Worm (Caenorhabditis elegans) whole organism, late embryonic: Measurements from ENCODE around the gene nspc-18.

ENCODE experiments used
- K02D7.2 ChIP-seq: sonication (generic microtip); optimal IDR thresholded peaks from 2 replicates; lab custom pipeline; 2017; ENCODE audit warnings: mild to moderate bottlenecking, missing genetic modification characterization, missing compliant biosample characterization
- T23F11.4 ChIP-seq: fragments of 200-800 bp; sonication (Bioruptor generic); optimal IDR thresholded peaks from 2 replicates; lab custom pipeline; 2018; ENCODE audit warnings: mild to moderate bottlenecking, missing genetic modification characterization, missing compliant biosample characterization
- ama-1 ChIP-seq: fragments of 150-350 bp; optimal IDR thresholded peaks from 2 replicates; lab custom pipeline; 2014
- ceh-18 ChIP-seq: sonication (generic microtip); optimal IDR thresholded peaks from 2 replicates; lab custom pipeline; 2016; ENCODE audit warnings: missing genetic modification characterization, missing compliant biosample characterization
- ceh-19 ChIP-seq: fragments of 200-800 bp; sonication (Bioruptor generic); optimal IDR thresholded peaks from 2 replicates; lab custom pipeline; 2018; ENCODE audit warnings: mild to moderate bottlenecking, missing genetic modification characterization, missing compliant biosample characterization
- ceh-2 ChIP-seq: sonication (generic microtip); optimal IDR thresholded peaks from 2 replicates; lab custom pipeline; 2016; ENCODE audit warnings: missing genotype, missing genetic modification characterization, missing compliant biosample characterization
- ceh-22 ChIP-seq: sonication (generic microtip); optimal IDR thresholded peaks from 2 replicates; lab custom pipeline; 2017; ENCODE audit warnings: missing biosample characterization, missing genetic modification characterization
- ceh-31 ChIP-seq: sonication (generic microtip); optimal IDR thresholded peaks from 2 replicates; lab custom pipeline; 2016; ENCODE audit warnings: missing genetic modification characterization, missing compliant biosample characterization
- ceh-34 ChIP-seq: sonication (generic microtip); optimal IDR thresholded peaks from 2 replicates; lab custom pipeline; 2016; ENCODE audit warnings: mild to moderate bottlenecking, missing genetic modification characterization, missing compliant biosample characterization
- ceh-45 ChIP-seq: fragments of 200-800 bp; sonication (Bioruptor generic); IDR thresholded peaks from 2 replicates; pipeline ENCODE4 v1.3.6; 2022; ENCODE audit warnings: missing genetic modification reagents, missing genetic modification characterization, missing compliant biosample characterization
- dve-1 ChIP-seq: sonication (generic microtip); optimal IDR thresholded peaks from 2 replicates; lab custom pipeline; 2017; ENCODE audit warnings: antibody characterized with exemption, mild to moderate bottlenecking, missing genetic modification characterization, missing compliant biosample characterization
- elt-2 ChIP-seq: sonication (generic microtip); optimal IDR thresholded peaks from 2 replicates; lab custom pipeline; 2016; ENCODE audit warnings: missing genetic modification reagents, missing genetic modification characterization, missing compliant biosample characterization
- elt-4 ChIP-seq: sonication (generic microtip); optimal IDR thresholded peaks from 2 replicates; lab custom pipeline; 2016; ENCODE audit warnings: missing genetic modification characterization, missing compliant biosample characterization
- eyg-1 ChIP-seq: sonication (generic microtip); optimal IDR thresholded peaks from 2 replicates; lab custom pipeline; 2016; ENCODE audit warnings: missing genotype, missing genetic modification characterization, missing compliant biosample characterization
- hlh-13 ChIP-seq: fragments of 200-800 bp; sonication (Bioruptor generic); optimal IDR thresholded peaks from 2 replicates; lab custom pipeline; 2018; ENCODE audit warnings: mild to moderate bottlenecking, missing genetic modification characterization, missing compliant biosample characterization
- hlh-30 ChIP-seq: sonication (generic microtip); optimal IDR thresholded peaks from 2 replicates; lab custom pipeline; 2017; ENCODE audit warnings: antibody characterized with exemption, missing genetic modification characterization, missing compliant biosample characterization; ENCODE audit not compliant: insufficient read depth
- hlh-6 ChIP-seq: sonication (generic microtip); optimal IDR thresholded peaks from 2 replicates; lab custom pipeline; 2016; ENCODE audit warnings: missing genotype, missing genetic modification characterization, missing compliant biosample characterization
- lim-6 ChIP-seq: sonication (generic microtip); optimal IDR thresholded peaks from 2 replicates; lab custom pipeline; 2016; ENCODE audit warnings: missing genetic modification characterization, missing compliant biosample characterization
- lin-11 ChIP-seq: fragments of 200-800 bp; sonication (Bioruptor generic); optimal IDR thresholded peaks from 2 replicates; lab custom pipeline; 2018; ENCODE audit warnings: mild to moderate bottlenecking, missing genetic modification characterization, missing compliant biosample characterization
- madf-2 ChIP-seq: sonication (generic microtip); optimal IDR thresholded peaks from 2 replicates; lab custom pipeline; 2017; ENCODE audit warnings: missing genetic modification characterization, missing compliant biosample characterization
- mec-3 ChIP-seq: sonication (generic microtip); optimal IDR thresholded peaks from 2 replicates; lab custom pipeline; 2016; ENCODE audit warnings: borderline replicate concordance, missing genetic modification characterization, missing compliant biosample characterization
- nfya-1 ChIP-seq: sonication (generic microtip); optimal IDR thresholded peaks from 2 replicates; lab custom pipeline; 2017; ENCODE audit warnings: missing genetic modification characterization, mild to moderate bottlenecking, missing compliant biosample characterization, antibody characterized with exemption, moderate library complexity
- odd-2 ChIP-seq: sonication (generic microtip); optimal IDR thresholded peaks from 2 replicates; lab custom pipeline; 2017; ENCODE audit warnings: antibody characterized with exemption, mild to moderate bottlenecking, missing genetic modification characterization, missing compliant biosample characterization
- pag-3 ChIP-seq: sonication (generic microtip); optimal IDR thresholded peaks from 2 replicates; lab custom pipeline; 2016; ENCODE audit warnings: missing compliant biosample characterization, missing genetic modification characterization, borderline replicate concordance
- pha-2 ChIP-seq: sonication (generic microtip); optimal IDR thresholded peaks from 2 replicates; lab custom pipeline; 2017; ENCODE audit warnings: mild to moderate bottlenecking, missing genetic modification characterization, missing compliant biosample characterization
- pha-4 ChIP-seq: fragments of 150-350 bp; optimal IDR thresholded peaks from 2 replicates; lab custom pipeline; 2018; ENCODE audit warnings: missing biosample characterization, missing genetic modification reagents, missing genetic modification characterization
- pqm-1 ChIP-seq: sonication (generic microtip); optimal IDR thresholded peaks from 2 replicates; lab custom pipeline; 2016; ENCODE audit warnings: missing genetic modification characterization, missing compliant biosample characterization
- pros-1 ChIP-seq: fragments of 150-350 bp; optimal IDR thresholded peaks from 2 replicates; lab custom pipeline; 2014; ENCODE audit warnings: missing biosample characterization, missing genetic modification reagents, missing genetic modification characterization
- rnt-1 ChIP-seq: sonication (generic microtip); optimal IDR thresholded peaks from 2 replicates; lab custom pipeline; 2016; ENCODE audit warnings: missing genetic modification characterization, missing compliant biosample characterization
- sdc-2 ChIP-seq: sonication (generic microtip); optimal IDR thresholded peaks from 2 replicates; lab custom pipeline; 2016; ENCODE audit warnings: missing genotype, missing genetic modification characterization, missing compliant biosample characterization
- sox-4 ChIP-seq: sonication (generic microtip); optimal IDR thresholded peaks from 2 replicates; lab custom pipeline; 2017; ENCODE audit warnings: mild to moderate bottlenecking, missing genetic modification characterization, inconsistent platforms, missing compliant biosample characterization
- tbx-2 ChIP-seq: sonication (generic microtip); optimal IDR thresholded peaks from 2 replicates; lab custom pipeline; 2016; ENCODE audit warnings: missing genetic modification characterization, missing compliant biosample characterization
- unc-3 ChIP-seq, 2 experiments: fragments of 200-800 bp in 1 of 2; sonication (Bioruptor generic) in 1 of 2; sonication (generic microtip) in 1 of 2; conservative IDR thresholded peaks in 1 of 2; optimal IDR thresholded peaks in 1 of 2; 2 replicates each; pipeline versions ENCODE4 v1.3.6 to Lab custom; 2016 to 2022; ENCODE audit warnings: missing compliant biosample characterization in 2 of 2, missing genetic modification characterization in 2 of 2, missing genetic modification reagents in 1 of 2
- unc-42 ChIP-seq: sonication (generic microtip); optimal IDR thresholded peaks from 2 replicates; lab custom pipeline; 2016; ENCODE audit warnings: missing genotype, missing genetic modification characterization, missing compliant biosample characterization
- unc-55 ChIP-seq: sonication (generic microtip); optimal IDR thresholded peaks from 2 replicates; lab custom pipeline; 2017; ENCODE audit warnings: missing biosample characterization, missing genetic modification reagents, missing genetic modification characterization
- zip-5 ChIP-seq: sonication (generic microtip); optimal IDR thresholded peaks from 2 replicates; lab custom pipeline; 2016; ENCODE audit warnings: missing genetic modification characterization, missing compliant biosample characterization
- ztf-16 ChIP-seq: sonication (generic microtip); optimal IDR thresholded peaks from 2 replicates; lab custom pipeline; 2017; ENCODE audit warnings: missing genetic modification characterization, missing compliant biosample characterization

Gene nspc-18

DNA sequence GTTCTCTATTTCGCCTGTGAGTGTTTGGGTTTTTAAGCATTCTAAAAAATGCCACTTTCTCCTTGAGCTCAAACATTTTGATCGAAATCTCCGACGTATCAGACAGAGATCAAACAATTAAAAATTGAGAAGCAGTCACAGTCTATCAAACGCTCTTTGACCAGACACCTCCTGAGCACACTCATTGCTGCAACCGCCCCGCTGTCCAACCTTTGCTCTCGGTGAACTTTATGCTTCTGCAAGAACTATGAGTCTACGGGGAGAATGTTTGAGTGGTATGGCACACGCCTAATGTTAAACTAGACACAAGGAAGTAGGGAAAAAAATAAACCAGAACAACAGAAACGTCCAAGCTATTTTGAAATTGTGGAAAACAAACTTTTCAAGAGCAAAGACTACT, 37.8 kb upstream of the nspc-18 start:
- no peak for TF ChIP-seq pha-2 (tag; lab: Kevin White, UChicago)
- no peak for TF ChIP-seq elt-4 (tag; lab: Kevin White, UChicago)
- TF ChIP-seq ztf-16 = no peak

DNA sequence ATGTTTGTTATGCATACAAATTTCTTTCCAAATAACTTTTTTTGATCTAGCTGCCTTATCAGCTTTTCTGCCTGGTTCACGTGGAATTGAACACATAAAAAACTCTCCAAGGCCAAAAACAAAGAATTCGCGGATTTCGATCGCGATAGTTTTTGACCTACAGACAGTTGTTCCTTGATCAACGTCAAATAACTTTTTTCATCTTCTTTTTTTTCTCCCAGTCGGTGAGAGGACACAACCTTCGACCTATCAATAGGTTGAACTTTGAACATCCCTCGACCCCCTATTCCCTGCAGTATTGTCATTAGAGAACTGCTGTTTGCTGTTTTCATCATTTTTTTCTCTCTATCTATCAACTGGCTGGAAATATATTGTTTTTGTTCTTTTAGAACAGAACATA, 36.4 kb upstream of the nspc-18 start:
- TF ChIP-seq pqm-1 (tag; lab: Kevin White, UChicago) = no peak
- no peak for TF ChIP-seq ceh-45 (GFP tag; lab: Robert Waterston, UW)
- no peak for TF ChIP-seq elt-2 (tag; lab: Kevin White, UChicago)
- TF ChIP-seq pha-4 (tag; lab: Kevin White, UChicago) = no peak
- no peak for TF ChIP-seq ama-1
- TF ChIP-seq unc-3 (GFP tag; conservative IDR thresholded peaks at IDR 0.05; lab: Robert Waterston, UW) = no peak
- TF ChIP-seq unc-3 (tag; optimal IDR thresholded peaks at IDR 0.05; lab: Kevin White, UChicago) = no peak
- no peak for TF ChIP-seq lim-6 (tag; lab: Kevin White, UChicago)
- no peak for TF ChIP-seq dve-1 (tag; lab: Kevin White, UChicago)
- no peak for TF ChIP-seq ceh-22 (tag; lab: Kevin White, UChicago)
- no peak for TF ChIP-seq mec-3 (tag; lab: Kevin White, UChicago)

DNA sequence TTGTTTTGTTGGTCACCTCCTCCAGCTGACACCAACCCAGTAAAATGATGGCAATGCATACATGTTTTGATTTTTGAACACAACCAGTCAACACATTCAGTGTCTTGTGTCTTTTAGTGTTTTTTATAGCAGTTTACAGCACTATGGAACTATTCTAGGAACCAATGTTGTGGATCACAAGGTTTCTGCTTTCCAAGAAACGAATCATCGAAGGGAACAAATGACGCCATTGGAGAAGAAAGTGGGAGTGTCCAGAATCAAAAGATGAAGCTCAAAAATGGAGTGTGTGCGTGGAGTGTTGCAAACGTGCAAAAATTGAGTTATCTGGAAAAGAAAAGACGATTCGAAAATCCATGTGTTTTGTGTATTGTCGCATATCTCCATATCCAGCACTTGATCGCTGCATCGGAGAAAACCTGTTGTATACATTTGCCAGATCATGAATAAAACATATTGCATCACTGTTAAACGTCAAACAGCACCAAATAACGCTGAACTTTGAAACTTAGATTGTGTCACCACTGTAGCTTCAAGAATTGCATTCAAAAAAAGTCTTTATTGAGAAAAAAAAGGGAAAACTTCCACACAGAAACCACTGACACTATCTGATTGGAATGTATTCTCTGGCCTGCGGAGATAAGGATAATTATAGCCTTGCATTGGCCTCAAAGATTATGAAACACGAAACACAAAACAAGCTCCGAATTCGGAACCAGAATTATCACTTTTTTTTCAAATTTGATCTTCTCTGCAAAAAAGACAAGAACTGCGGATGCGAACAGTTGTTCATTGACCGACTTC, 35.0 kb upstream of the nspc-18 start:
- TF ChIP-seq hlh-13 (GFP tag; lab: Kevin White, UChicago) (no peak), nfya-1 (tag; lab: Kevin White, UChicago) (no peak), ceh-2 (no peak), unc-42 (tag; lab: Kevin White, UChicago) (no peak), sdc-2 (no peak), pqm-1 (tag; lab: Kevin White, UChicago) (no peak), lin-11 (tag; lab: Kevin White, UChicago) (no peak), dve-1 (tag; lab: Kevin White, UChicago) (no peak), T23F11.4 (GFP tag; lab: Kevin White, UChicago) (no peak), ceh-22 (tag; lab: Kevin White, UChicago) (no peak), pag-3 (tag; lab: Kevin White, UChicago) (no peak), K02D7.2 (no peak), zip-5 (tag; lab: Kevin White, UChicago) (no peak), pha-4 (tag; lab: Kevin White, UChicago) (no peak), ceh-31 (tag; lab: Kevin White, UChicago) (no peak), hlh-30 (tag; lab: Kevin White, UChicago) (no peak), madf-2 (tag; lab: Kevin White, UChicago) (no peak), pros-1 (tag; lab: Kevin White, UChicago) (no peak), eyg-1 (tag; lab: Kevin White, UChicago) (no peak)

DNA sequence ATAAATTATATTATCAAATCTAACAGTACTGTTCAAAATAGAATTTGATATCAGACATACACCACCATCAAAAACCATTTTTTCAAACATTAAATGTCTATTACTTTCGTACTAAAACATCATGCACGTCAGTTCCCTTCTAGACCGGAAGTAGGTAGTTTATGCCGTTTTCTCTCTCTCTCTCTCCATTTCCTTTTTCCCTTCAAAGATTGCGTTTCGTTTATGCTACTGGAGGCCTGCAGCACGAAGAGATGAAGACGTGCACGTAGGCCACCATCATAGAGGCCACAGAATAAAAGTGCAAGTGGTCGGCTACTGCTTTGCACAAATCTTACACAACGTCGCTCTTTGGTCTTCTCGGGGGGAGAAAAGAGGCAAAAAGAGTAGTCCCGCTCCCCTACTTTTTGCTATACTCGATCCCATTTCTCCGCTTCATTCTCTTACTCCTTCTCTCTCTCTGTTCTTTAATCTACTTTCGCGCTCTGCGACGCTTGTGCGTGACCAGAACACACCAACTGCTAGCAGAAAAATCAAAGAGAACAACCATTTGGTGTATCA, 34.0 kb upstream of the nspc-18 start:
- TF ChIP-seq sox-4 (tag; lab: Kevin White, UChicago) (no peak), ceh-34 (tag; lab: Kevin White, UChicago) (peak; percentile 25), ceh-18 (tag; lab: Kevin White, UChicago) (peak; percentile 72), unc-55 (GFP tag; lab: Kevin White, UChicago) (peak; percentile 1), ceh-19 (GFP tag; lab: Kevin White, UChicago) (no peak), hlh-6 (tag; lab: Kevin White, UChicago) (peak; percentile 4), unc-42 (tag; lab: Kevin White, UChicago) (peak; percentile 81), rnt-1 (tag; lab: Kevin White, UChicago) (peak; percentile 2), odd-2 (tag; lab: Kevin White, UChicago) (no peak), ceh-31 (tag; lab: Kevin White, UChicago) (peak; percentile 11), nfya-1 (tag; lab: Kevin White, UChicago) (peak; percentile 49), ceh-45 (GFP tag; lab: Robert Waterston, UW) (no peak), tbx-2 (peak; percentile 67), pqm-1 (tag; lab: Kevin White, UChicago) (no peak)
